Fruit fly (Drosophila melanogaster) whole organism, prepupa: Measurements from ENCODE around the gene CAHbeta.

Source experiments
- Blimp-1 ChIP-seq: fragments of 200-800 bp; sonication (Bioruptor generic); optimal IDR thresholded peaks from 3 replicates; lab custom pipeline; 2017; ENCODE audit warnings: missing biosample characterization, missing genetic modification characterization, mild to moderate bottlenecking, moderate library complexity, missing genetic modification reagents
- CG10631 ChIP-seq: fragments of 200-800 bp; sonication (Bioruptor generic); optimal IDR thresholded peaks from 2 replicates; lab custom pipeline; 2016; ENCODE audit warnings: missing biosample characterization, missing genetic modification characterization
- CG10669 ChIP-seq: fragments of 200-800 bp; sonication (Bioruptor generic); optimal IDR thresholded peaks from 3 replicates; lab custom pipeline; 2018; ENCODE audit warnings: missing biosample characterization, mild to moderate bottlenecking, missing genetic modification characterization, moderate library complexity
- CG11294 ChIP-seq: fragments of 200-800 bp; sonication (Bioruptor generic); IDR thresholded peaks from 2 replicates; pipeline ENCODE4 v1.3.6; 2022; ENCODE audit warnings: missing biosample characterization, missing genetic modification characterization
- CG15336 ChIP-seq: fragments of 200-800 bp; sonication (Bioruptor generic); IDR thresholded peaks from 2 replicates; pipeline ENCODE4 v1.3.6; 2022; ENCODE audit warnings: missing biosample characterization, missing genetic modification characterization
- CG1621 ChIP-seq: fragments of 200-800 bp; sonication (Bioruptor generic); optimal IDR thresholded peaks from 3 replicates; lab custom pipeline; 2018; ENCODE audit warnings: missing biosample characterization, mild to moderate bottlenecking, missing genetic modification characterization
- CG3032 ChIP-seq: fragments of 200-800 bp; optimal IDR thresholded peaks from 2 replicates; lab custom pipeline; 2019; ENCODE audit warnings: missing biosample characterization, mild to moderate bottlenecking, missing genetic modification characterization, moderate library complexity
- CG31627 ChIP-seq: fragments of 200-800 bp; sonication (Bioruptor generic); optimal IDR thresholded peaks from 3 replicates; lab custom pipeline; 2016; ENCODE audit warnings: missing biosample characterization, missing genetic modification characterization
- CG32006 ChIP-seq: fragments of 200-800 bp; sonication (Bioruptor generic); optimal IDR thresholded peaks from 3 replicates; lab custom pipeline; 2017; ENCODE audit warnings: missing biosample characterization, mild to moderate bottlenecking, missing genetic modification characterization
- CG34406 ChIP-seq: fragments of 200-800 bp; sonication (Bioruptor generic); optimal IDR thresholded peaks from 3 replicates; lab custom pipeline; 2016; ENCODE audit warnings: missing biosample characterization, missing genetic modification characterization
- CG3919 ChIP-seq: fragments of 200-800 bp; sonication (Bioruptor generic); optimal IDR thresholded peaks from 3 replicates; lab custom pipeline; 2016; ENCODE audit warnings: missing biosample characterization, missing genetic modification characterization
- CG4318 ChIP-seq: fragments of 200-800 bp; sonication (Bioruptor generic); optimal IDR thresholded peaks from 3 replicates; lab custom pipeline; 2017; ENCODE audit warnings: missing biosample characterization, mild to moderate bottlenecking, missing genetic modification characterization
- CG6163 ChIP-seq: fragments of 200-800 bp; sonication (Bioruptor generic); IDR thresholded peaks from 3 replicates; pipeline ENCODE4 v1.3.6; 2022; ENCODE audit warnings: missing biosample characterization, missing genetic modification characterization
- CG6276 ChIP-seq: fragments of 200-800 bp; sonication (Bioruptor generic); optimal IDR thresholded peaks from 2 replicates; lab custom pipeline; 2017; ENCODE audit warnings: missing biosample characterization, mild to moderate bottlenecking, missing genetic modification characterization
- CG6792 ChIP-seq: fragments of 200-800 bp; sonication (Bioruptor generic); optimal IDR thresholded peaks from 3 replicates; lab custom pipeline; 2016; ENCODE audit warnings: missing biosample characterization, missing genetic modification characterization
- CG7368 ChIP-seq: fragments of 200-800 bp; sonication (Bioruptor generic); optimal IDR thresholded peaks from 3 replicates; lab custom pipeline; 2016; ENCODE audit warnings: missing biosample characterization, missing genetic modification characterization
- CG8119 ChIP-seq: fragments of 200-800 bp; sonication (Bioruptor generic); IDR thresholded peaks from 3 replicates; pipeline ENCODE4 v1.3.6; 2022; ENCODE audit warnings: missing biosample characterization, missing genetic modification characterization
- CG8319 ChIP-seq: fragments of 200-800 bp; sonication (Bioruptor generic); optimal IDR thresholded peaks from 3 replicates; lab custom pipeline; 2016; ENCODE audit warnings: missing biosample characterization, missing genetic modification characterization
- CG8632 ChIP-seq: fragments of 200-800 bp; sonication (Bioruptor generic); optimal IDR thresholded peaks from 3 replicates; lab custom pipeline; 2016; ENCODE audit warnings: missing biosample characterization, missing genetic modification characterization
- CG9139 ChIP-seq: fragments of 200-800 bp; sonication (Bioruptor generic); optimal IDR thresholded peaks from 3 replicates; lab custom pipeline; 2017; ENCODE audit warnings: missing biosample characterization, mild to moderate bottlenecking, missing genetic modification characterization
- Eip78C ChIP-seq: fragments of 200-800 bp; sonication (Bioruptor generic); peaks from one replicate; lab custom pipeline; 2016; ENCODE audit warnings: missing biosample characterization, missing genetic modification characterization
- Eip93F ChIP-seq: fragments of 200-800 bp; sonication (Bioruptor generic); optimal IDR thresholded peaks from 2 replicates; lab custom pipeline; 2016; ENCODE audit warnings: missing biosample characterization, mild to moderate bottlenecking, missing genetic modification characterization
- Ets21C ChIP-seq: fragments of 200-800 bp; sonication (Bioruptor generic); optimal IDR thresholded peaks from 3 replicates; lab custom pipeline; 2016; ENCODE audit warnings: missing biosample characterization, missing genetic modification characterization
- Gug ChIP-seq: fragments of 200-800 bp; sonication (Bioruptor generic); IDR thresholded peaks from 2 replicates; pipeline ENCODE4 v1.3.6; 2022; ENCODE audit warnings: missing biosample characterization, missing genetic modification characterization
- Hr38 ChIP-seq: sonication (Bioruptor generic); optimal IDR thresholded peaks from 2 replicates; lab custom pipeline; 2016; ENCODE audit warnings: missing biosample characterization, missing genetic modification characterization
- Hr39 ChIP-seq: fragments of 200-800 bp; sonication (Bioruptor generic); optimal IDR thresholded peaks from 2 replicates; lab custom pipeline; 2016; ENCODE audit warnings: missing biosample characterization, missing genetic modification characterization
- Hr4 ChIP-seq: fragments of 200-800 bp; sonication (Bioruptor generic); optimal IDR thresholded peaks from 3 replicates; lab custom pipeline; 2016; ENCODE audit warnings: missing biosample characterization, missing genetic modification characterization
- Lpt ChIP-seq: fragments of 200-800 bp; sonication (Bioruptor generic); optimal IDR thresholded peaks from 3 replicates; lab custom pipeline; 2016; ENCODE audit warnings: missing biosample characterization, missing genetic modification characterization
- Met ChIP-seq: fragments of 200-800 bp; sonication (Bioruptor generic); optimal IDR thresholded peaks from 3 replicates; lab custom pipeline; 2016; ENCODE audit warnings: missing biosample characterization, missing genetic modification characterization
- Smox ChIP-seq: fragments of 200-800 bp; sonication (Bioruptor generic); optimal IDR thresholded peaks from 3 replicates; lab custom pipeline; 2016; ENCODE audit warnings: missing biosample characterization, missing genetic modification characterization
- Sox102F ChIP-seq: fragments of 200-800 bp; sonication (Bioruptor generic); optimal IDR thresholded peaks from 2 replicates; lab custom pipeline; 2016; ENCODE audit warnings: missing biosample characterization, mild to moderate bottlenecking, missing genetic modification characterization
- Sox14 ChIP-seq: fragments of 200-800 bp; sonication (Bioruptor generic); optimal IDR thresholded peaks from 3 replicates; lab custom pipeline; 2016; ENCODE audit warnings: missing biosample characterization, missing genetic modification characterization
- Sox15 ChIP-seq: fragments of 200-800 bp; sonication (Bioruptor generic); optimal IDR thresholded peaks from 3 replicates; lab custom pipeline; 2016; ENCODE audit warnings: missing biosample characterization, missing genetic modification characterization
- acj6 ChIP-seq: fragments of 200-800 bp; sonication (Bioruptor generic); optimal IDR thresholded peaks from 3 replicates; lab custom pipeline; 2016; ENCODE audit warnings: missing biosample characterization, missing genetic modification characterization
- cyc ChIP-seq: fragments of 200-800 bp; sonication (Bioruptor generic); optimal IDR thresholded peaks from 3 replicates; lab custom pipeline; 2016; ENCODE audit warnings: missing biosample characterization, missing genetic modification characterization
- dac ChIP-seq: fragments of 200-800 bp; sonication (Bioruptor generic); optimal IDR thresholded peaks from 2 replicates; lab custom pipeline; 2017; ENCODE audit warnings: missing biosample characterization, mild to moderate bottlenecking, missing genetic modification characterization
- eg ChIP-seq: fragments of 200-800 bp; sonication (Bioruptor generic); IDR thresholded peaks from 3 replicates; pipeline ENCODE4 v1.3.6; 2022; ENCODE audit warnings: missing biosample characterization, missing genetic modification characterization
- fd59A ChIP-seq: fragments of 200-800 bp; sonication (Bioruptor generic); optimal IDR thresholded peaks from 2 replicates; lab custom pipeline; 2017; ENCODE audit warnings: missing biosample characterization, mild to moderate bottlenecking, missing genetic modification characterization, missing genetic modification reagents
- fd85E ChIP-seq: fragments of 200-800 bp; sonication (Bioruptor generic); optimal IDR thresholded peaks from 3 replicates; lab custom pipeline; 2016; ENCODE audit warnings: missing biosample characterization, missing genetic modification characterization
- net ChIP-seq: fragments of 200-800 bp; sonication (Bioruptor generic); optimal IDR thresholded peaks from 3 replicates; lab custom pipeline; 2016; ENCODE audit warnings: missing biosample characterization, missing genetic modification characterization
- pdm3 ChIP-seq: fragments of 200-800 bp; sonication (Bioruptor generic); optimal IDR thresholded peaks from 3 replicates; lab custom pipeline; 2016; ENCODE audit warnings: missing biosample characterization, missing genetic modification characterization
- salr ChIP-seq, 2 experiments: fragments of 200-800 bp; sonication (Bioruptor generic); optimal IDR thresholded peaks; 3 replicates each; lab custom pipeline; 2016 to 2018; ENCODE audit warnings: missing biosample characterization in 2 of 2, missing genetic modification characterization in 2 of 2, mild to moderate bottlenecking in 1 of 2
- svp ChIP-seq: fragments of 200-800 bp; sonication (Bioruptor generic); peaks from one replicate; lab custom pipeline; 2016; ENCODE audit warnings: missing biosample characterization, missing genetic modification characterization
- topi ChIP-seq: fragments of 200-800 bp; sonication (Bioruptor generic); optimal IDR thresholded peaks from 3 replicates; lab custom pipeline; 2016; ENCODE audit warnings: missing biosample characterization, missing genetic modification characterization
- vri ChIP-seq: fragments of 200-800 bp; sonication (Bioruptor generic); optimal IDR thresholded peaks from 3 replicates; lab custom pipeline; 2016; ENCODE audit warnings: missing biosample characterization, mild to moderate bottlenecking, missing genetic modification characterization

CAHbeta gene

DNA sequence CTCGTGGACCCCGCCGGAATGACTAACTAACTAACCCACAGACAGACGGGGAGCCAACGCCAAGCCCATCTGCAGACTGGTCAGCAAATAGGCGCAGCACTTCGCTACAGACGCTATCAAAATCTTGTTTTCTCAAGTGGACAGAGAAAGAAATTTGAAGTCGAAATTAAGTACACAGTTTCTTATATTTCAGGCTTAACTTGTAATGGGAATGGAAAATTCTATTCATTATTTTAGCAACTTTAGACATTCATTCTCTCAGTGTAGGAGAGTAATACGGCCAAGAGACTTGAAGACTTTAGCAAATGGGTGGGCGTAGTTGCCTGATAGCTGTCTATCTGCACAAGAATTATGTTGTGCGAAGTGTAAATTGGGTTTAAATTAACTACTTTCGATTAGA is 22.4 kb upstream of the CAHbeta start (continued):
- TF ChIP-seq Gug (GFP tag; lab: Robert Waterston, UW), result peak; percentile 43; the same call in 1 of the 2 replicates
- TF ChIP-seq fd59A, result peak; percentile 56
- no peak for TF ChIP-seq CG11294 (GFP tag; lab: Robert Waterston, UW)
- TF ChIP-seq Met, result no peak
- TF ChIP-seq CG8632 (GFP tag; lab: Kevin White, UChicago), result peak; percentile 38
- TF ChIP-seq CG10631 (GFP tag; lab: Kevin White, UChicago), result peak; percentile 75
- peak; percentile 10 for TF ChIP-seq CG6276 (GFP tag; lab: Kevin White, UChicago)
- TF ChIP-seq CG8119, result peak; percentile 46
- TF ChIP-seq CG7368 (GFP tag; lab: Kevin White, UChicago), result no peak
- TF ChIP-seq Lpt (GFP tag; lab: Kevin White, UChicago), result peak; percentile 50
- TF ChIP-seq vri (GFP tag; lab: Kevin White, UChicago), result no peak
- TF ChIP-seq Hr39 (GFP tag; lab: Kevin White, UChicago), result peak; percentile 4
- TF ChIP-seq Eip78C (GFP tag; lab: Kevin White, UChicago), result peak; percentile 75
- TF ChIP-seq fd85E (GFP tag; lab: Kevin White, UChicago), result no peak
- TF ChIP-seq Sox102F (GFP tag; lab: Kevin White, UChicago), result no peak
- TF ChIP-seq CG3032, result peak; percentile 72
- peak; percentile 66 for TF ChIP-seq CG15336
- TF ChIP-seq Sox14 (GFP tag; lab: Kevin White, UChicago), result peak; percentile 59
- peak; percentile 83 for TF ChIP-seq CG6163 (GFP tag; lab: Robert Waterston, UW)
- TF ChIP-seq Sox15 (GFP tag; lab: Kevin White, UChicago), result no peak
- TF ChIP-seq topi (GFP tag; lab: Kevin White, UChicago), result peak; percentile 30
- peak; percentile 65 for TF ChIP-seq CG10669 (GFP tag; lab: Kevin White, UChicago)
- TF ChIP-seq pdm3 (GFP tag; lab: Kevin White, UChicago), result peak; percentile 41
- TF ChIP-seq net (GFP tag; lab: Kevin White, UChicago), result peak; percentile 45
- TF ChIP-seq CG9139 (GFP tag; lab: Kevin White, UChicago), result no peak
- TF ChIP-seq CG4318 (GFP tag; lab: Kevin White, UChicago), result peak; percentile 35
- no peak for TF ChIP-seq CG31627 (GFP tag; lab: Kevin White, UChicago)
- peak; percentile 35 to 45 for TF ChIP-seq salr (GFP tag; optimal IDR thresholded peaks at IDR 0.05; lab: Kevin White, UChicago)
- no peak for TF ChIP-seq Ets21C
- no peak for TF ChIP-seq cyc (GFP tag; lab: Kevin White, UChicago)

DNA sequence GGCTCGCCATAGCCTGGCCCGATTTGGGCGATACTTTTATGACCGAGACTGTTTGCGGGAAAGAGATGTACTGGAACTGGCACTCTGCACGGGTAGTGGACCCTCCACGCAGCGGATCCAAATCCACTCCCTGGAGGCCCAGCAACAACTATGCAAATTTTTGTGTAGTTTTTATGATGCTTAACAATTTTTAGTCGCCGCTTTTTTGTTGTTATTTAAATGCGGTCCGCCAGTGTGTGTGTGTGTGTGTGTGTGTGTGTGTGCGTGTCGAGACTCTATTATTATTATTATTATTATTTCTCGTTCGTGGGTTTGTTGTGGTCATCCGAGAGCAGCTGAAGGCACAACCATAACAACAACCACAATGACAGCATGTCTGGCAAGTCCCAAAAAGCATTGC is 21.5 kb upstream of the CAHbeta start:
- no peak for TF ChIP-seq Blimp-1 (GFP tag; lab: Kevin White, UChicago)
- peak; percentile 23 for TF ChIP-seq Eip78C (GFP tag; lab: Kevin White, UChicago)
- peak; percentile 4 for TF ChIP-seq svp (GFP tag; lab: Kevin White, UChicago)

DNA sequence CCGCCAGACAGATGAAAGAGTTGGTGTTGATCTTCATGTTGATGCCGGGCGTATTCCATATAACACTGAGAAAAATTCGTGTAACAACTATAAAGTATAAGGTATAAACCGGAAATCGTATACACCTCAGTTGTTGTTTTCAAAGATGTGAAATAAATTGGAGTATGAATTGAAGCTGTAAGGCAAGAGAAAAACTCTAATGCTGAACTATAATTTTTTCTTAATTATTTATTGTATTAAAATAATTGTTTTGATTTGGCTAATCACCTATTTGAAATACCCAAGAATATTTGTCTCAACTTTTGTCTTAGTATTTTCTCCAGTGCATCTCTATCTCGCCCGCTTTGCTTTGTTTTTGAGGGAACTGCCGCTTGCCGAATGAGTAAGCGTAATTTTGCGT is 20.3 kb upstream of the CAHbeta start:
- TF ChIP-seq Lpt (GFP tag; lab: Kevin White, UChicago), result peak; percentile 6
- TF ChIP-seq Hr39 (GFP tag; lab: Kevin White, UChicago), result no peak
- TF ChIP-seq Eip93F (GFP tag; lab: Kevin White, UChicago), result no peak
- TF ChIP-seq CG31627 (GFP tag; lab: Kevin White, UChicago), result peak; percentile 17
- no peak for TF ChIP-seq Sox14 (GFP tag; lab: Kevin White, UChicago)
- TF ChIP-seq CG3919 (GFP tag; lab: Kevin White, UChicago), result peak; percentile 23
- no peak for TF ChIP-seq fd59A
- no peak for TF ChIP-seq CG8319 (GFP tag; lab: Kevin White, UChicago)
- peak; percentile 29; the same call in 1 of the 3 replicates for TF ChIP-seq eg
- no peak for TF ChIP-seq pdm3 (GFP tag; lab: Kevin White, UChicago)
- TF ChIP-seq CG10631 (GFP tag; lab: Kevin White, UChicago), result peak; percentile 24
- no peak for TF ChIP-seq CG10669 (GFP tag; lab: Kevin White, UChicago)
- TF ChIP-seq dac (GFP tag; lab: Kevin White, UChicago), result peak; percentile 7
- peak; percentile 41 for TF ChIP-seq Met
- TF ChIP-seq Blimp-1 (GFP tag; lab: Kevin White, UChicago), result no peak
- TF ChIP-seq Gug (GFP tag; lab: Robert Waterston, UW), result 0 out of 2 replicates have a peak, but pooled peaks have one; percentile 13
- peak; percentile 36 for TF ChIP-seq CG6276 (GFP tag; lab: Kevin White, UChicago)
- TF ChIP-seq CG9139 (GFP tag; lab: Kevin White, UChicago), result no peak
- TF ChIP-seq CG6792, result no peak
- TF ChIP-seq Hr4, result peak; percentile 67
- TF ChIP-seq CG6163 (GFP tag; lab: Robert Waterston, UW), result peak; percentile 43; the same call in 1 of the 3 replicates
- no peak for TF ChIP-seq Hr38 (GFP tag; lab: Kevin White, UChicago)
- TF ChIP-seq acj6 (GFP tag; lab: Kevin White, UChicago), result peak; percentile 31
- peak; percentile 62 for TF ChIP-seq CG8119
- TF ChIP-seq CG34406, result peak; percentile 26
- peak; percentile 16 for TF ChIP-seq CG8632 (GFP tag; lab: Kevin White, UChicago)
- TF ChIP-seq Smox (GFP tag; lab: Kevin White, UChicago), result peak; percentile 32
- TF ChIP-seq CG15336, result peak; percentile 82
- TF ChIP-seq CG32006 (GFP tag; lab: Kevin White, UChicago), result peak; percentile 79
- TF ChIP-seq Sox102F (GFP tag; lab: Kevin White, UChicago), result peak; percentile 4
- TF ChIP-seq svp (GFP tag; lab: Kevin White, UChicago), result peak; percentile 56
- peak; percentile 29 for TF ChIP-seq net (GFP tag; lab: Kevin White, UChicago)
- no peak for TF ChIP-seq CG1621
